Worm (Caenorhabditis elegans) whole organism, L4 larva: Measurements from ENCODE around the gene C13B4.1.

Source experiments
- D1046.2 ChIP-seq: fragments of 200-800 bp; sonication (Bioruptor generic); IDR thresholded peaks from 2 replicates; pipeline ENCODE4 v1.3.6; 2022; ENCODE audit warnings: missing genetic modification characterization, missing compliant biosample characterization
- F10B5.3 ChIP-seq: sonication (generic microtip); optimal IDR thresholded peaks from 2 replicates; lab custom pipeline; 2016; ENCODE audit warnings: mild to moderate bottlenecking, missing genetic modification characterization, missing compliant biosample characterization
- F26F4.8 ChIP-seq: fragments of 200-800 bp; sonication (Bioruptor generic); conservative IDR thresholded peaks from 2 replicates; pipeline ENCODE4 v1.3.6; 2022; ENCODE audit warnings: missing genetic modification characterization, missing compliant biosample characterization
- F44E2.7 ChIP-seq: fragments of 200-800 bp; sonication (Bioruptor generic); IDR thresholded peaks from 2 replicates; pipeline ENCODE4 v2.1.2; 2022; ENCODE audit warnings: missing genetic modification characterization, missing compliant biosample characterization
- R02D3.7 ChIP-seq: fragments of 150-350 bp; sonication (generic microtip); optimal IDR thresholded peaks from 3 replicates; lab custom pipeline; 2014; ENCODE audit warnings: missing biosample characterization, missing genetic modification characterization
- Y5F2A.4 ChIP-seq: fragments of 200-800 bp; sonication (Bioruptor generic); optimal IDR thresholded peaks from 2 replicates; lab custom pipeline; 2018; ENCODE audit warnings: mild to moderate bottlenecking, missing genetic modification characterization, missing compliant biosample characterization
- Y75B8A.6 ChIP-seq: fragments of 200-800 bp; sonication (Bioruptor generic); IDR thresholded peaks from 2 replicates; pipeline ENCODE4 v1.3.6; 2022; ENCODE audit warnings: missing genetic modification reagents, missing genetic modification characterization, missing compliant biosample characterization
- ZK337.2 ChIP-seq: fragments of 200-800 bp; sonication (Bioruptor generic); IDR thresholded peaks from 2 replicates; pipeline ENCODE4 v1.3.6; 2022; ENCODE audit warnings: missing genetic modification reagents, missing genetic modification characterization, missing compliant biosample characterization
- ZK546.5 ChIP-seq, 2 experiments: sonication (generic microtip); optimal IDR thresholded peaks; 2 replicates each; lab custom pipeline; 2017; ENCODE audit warnings: missing biosample characterization in 2 of 2, missing genetic modification characterization in 2 of 2
- aha-1 ChIP-seq: fragments of 150-350 bp; peaks from one replicate; lab custom pipeline; 2014; ENCODE audit warnings: missing biosample characterization, missing genetic modification characterization
- aly-2 ChIP-seq: sonication (generic microtip); optimal IDR thresholded peaks from 2 replicates; lab custom pipeline; 2018; ENCODE audit warnings: missing biosample characterization, missing genetic modification characterization
- ama-1 ChIP-seq: fragments of 150-350 bp; optimal IDR thresholded peaks from 2 replicates; lab custom pipeline; 2014; ENCODE audit warnings: inconsistent platforms, mixed read lengths
- ceh-20 ChIP-seq: fragments of 200-800 bp; sonication (Bioruptor generic); IDR thresholded peaks from 2 replicates; pipeline ENCODE4 v1.3.6; 2022; ENCODE audit warnings: missing genetic modification reagents, missing genetic modification characterization, missing compliant biosample characterization
- ceh-32 ChIP-seq: sonication (generic microtip); optimal IDR thresholded peaks from 2 replicates; lab custom pipeline; 2016; ENCODE audit warnings: mild to moderate bottlenecking, missing genetic modification characterization, missing compliant biosample characterization; ENCODE audit not compliant: poor library complexity
- ceh-62 ChIP-seq: sonication (generic microtip); optimal IDR thresholded peaks from 2 replicates; lab custom pipeline; 2017; ENCODE audit warnings: missing biosample characterization, missing genetic modification characterization
- ces-1 ChIP-seq: fragments of 150-350 bp; sonication (generic microtip); optimal IDR thresholded peaks from 4 replicates; lab custom pipeline; 2014; ENCODE audit warnings: missing biosample characterization, missing genetic modification reagents, missing genetic modification characterization
- cey-2 ChIP-seq: sonication (generic microtip); optimal IDR thresholded peaks from 3 replicates; lab custom pipeline; 2017; ENCODE audit warnings: missing genetic modification characterization, mild to moderate bottlenecking, missing compliant biosample characterization, antibody characterized with exemption, borderline replicate concordance; ENCODE audit not compliant: insufficient read depth
- ctbp-1 ChIP-seq: fragments of 200-800 bp; sonication (Bioruptor generic); IDR thresholded peaks from 2 replicates; pipeline ENCODE4 v1.3.6; 2022; ENCODE audit warnings: missing genetic modification reagents, missing genetic modification characterization, missing compliant biosample characterization
- daf-12 ChIP-seq: fragments of 150-350 bp; optimal IDR thresholded peaks from 2 replicates; lab custom pipeline; 2014; ENCODE audit warnings: missing biosample characterization, missing genetic modification reagents, missing genetic modification characterization
- daf-16 ChIP-seq, 3 experiments: sonication (generic microtip); optimal IDR thresholded peaks; 2 replicates each; lab custom pipeline; 2016 to 2017; ENCODE audit warnings: missing genetic modification characterization in 3 of 3, missing genetic modification reagents in 3 of 3, mild to moderate bottlenecking in 2 of 3, missing compliant biosample characterization in 2 of 3, missing biosample characterization in 1 of 3, moderate library complexity in 1 of 3
- dve-1 ChIP-seq: sonication (generic microtip); optimal IDR thresholded peaks from 2 replicates; lab custom pipeline; 2017; ENCODE audit warnings: antibody characterized with exemption, mild to moderate bottlenecking, missing genetic modification characterization, missing compliant biosample characterization; ENCODE audit not compliant: insufficient read depth
- egl-27 ChIP-seq: sonication (generic microtip); optimal IDR thresholded peaks from 3 replicates; lab custom pipeline; 2017; ENCODE audit warnings: missing biosample characterization, missing genetic modification reagents, missing genetic modification characterization
- egl-43 ChIP-seq: fragments of 200-800 bp; sonication (Bioruptor generic); IDR thresholded peaks from 2 replicates; pipeline ENCODE4 v1.3.6; 2022; ENCODE audit warnings: missing genetic modification reagents, missing genetic modification characterization, missing compliant biosample characterization
- gei-8 ChIP-seq: fragments of 200-800 bp; sonication (Bioruptor generic); optimal IDR thresholded peaks from 2 replicates; lab custom pipeline; 2018; ENCODE audit warnings: mild to moderate bottlenecking, missing genetic modification characterization, missing compliant biosample characterization
- hlh-11 ChIP-seq: fragments of 200-800 bp; sonication (Bioruptor generic); optimal IDR thresholded peaks from 2 replicates; lab custom pipeline; 2018; ENCODE audit warnings: mild to moderate bottlenecking, missing genetic modification characterization, missing compliant biosample characterization
- jun-1 ChIP-seq: fragments of 150-350 bp; optimal IDR thresholded peaks from 2 replicates; lab custom pipeline; 2014; ENCODE audit warnings: missing biosample characterization, missing genetic modification reagents, missing genetic modification characterization
- lin-1 ChIP-seq: fragments of 200-800 bp; sonication (Bioruptor generic); IDR thresholded peaks from 2 replicates; pipeline ENCODE4 v1.3.6; 2022; ENCODE audit warnings: missing genetic modification reagents, missing genetic modification characterization, missing compliant biosample characterization
- lin-13 ChIP-seq: fragments of 150-350 bp; optimal IDR thresholded peaks from 2 replicates; lab custom pipeline; 2014; ENCODE audit warnings: missing biosample characterization, missing genetic modification reagents, missing genetic modification characterization
- lin-15B ChIP-seq: fragments of 150-350 bp; sonication (generic microtip); optimal IDR thresholded peaks from 3 replicates; lab custom pipeline; 2014; ENCODE audit warnings: missing biosample characterization, missing genetic modification characterization
- lin-39 ChIP-seq: fragments of 150-350 bp; optimal IDR thresholded peaks from 2 replicates; lab custom pipeline; 2014; ENCODE audit warnings: missing biosample characterization, missing genetic modification reagents, missing genetic modification characterization
- lir-3 ChIP-seq: sonication (generic microtip); optimal IDR thresholded peaks from 2 replicates; lab custom pipeline; 2016; ENCODE audit warnings: mild to moderate bottlenecking, missing genetic modification characterization, missing compliant biosample characterization
- lsy-2 ChIP-seq, 2 experiments: fragments of 150-350 bp in 1 of 2; sonication (generic microtip) in 1 of 2; optimal IDR thresholded peaks; 2 replicates each; lab custom pipeline; 2014 to 2017; ENCODE audit warnings: missing biosample characterization in 2 of 2, missing genetic modification characterization in 2 of 2
- mdt-29 ChIP-seq: fragments of 200-800 bp; sonication (Bioruptor generic); IDR thresholded peaks from 2 replicates; pipeline ENCODE4 v1.3.6; 2022; ENCODE audit warnings: missing genetic modification reagents, missing genetic modification characterization, missing compliant biosample characterization
- mes-2 ChIP-seq: sonication (generic microtip); optimal IDR thresholded peaks from 2 replicates; lab custom pipeline; 2016; ENCODE audit warnings: missing genotype, mild to moderate bottlenecking, missing genetic modification characterization, missing compliant biosample characterization; ENCODE audit not compliant: poor library complexity, severe bottlenecking
- nhr-10 ChIP-seq: fragments of 150-350 bp; optimal IDR thresholded peaks from 2 replicates; lab custom pipeline; 2014; ENCODE audit warnings: missing biosample characterization, missing genetic modification characterization
- nhr-102 ChIP-seq: sonication (generic microtip); optimal IDR thresholded peaks from 2 replicates; lab custom pipeline; 2016; ENCODE audit warnings: mild to moderate bottlenecking, missing genetic modification characterization, moderate library complexity, missing compliant biosample characterization
- nhr-11 ChIP-seq: fragments of 150-350 bp; optimal IDR thresholded peaks from 2 replicates; lab custom pipeline; 2014; ENCODE audit warnings: missing biosample characterization, missing genetic modification characterization
- nhr-111 ChIP-seq: fragments of 200-800 bp; sonication (Bioruptor generic); optimal IDR thresholded peaks from 2 replicates; lab custom pipeline; 2018; ENCODE audit warnings: mild to moderate bottlenecking, missing genetic modification characterization, missing compliant biosample characterization
- nhr-237 ChIP-seq: sonication (generic microtip); optimal IDR thresholded peaks from 2 replicates; lab custom pipeline; 2017; ENCODE audit warnings: missing biosample characterization, missing genetic modification characterization
- nhr-25 ChIP-seq: sonication (generic microtip); optimal IDR thresholded peaks from 2 replicates; lab custom pipeline; 2017; ENCODE audit warnings: missing genetic modification characterization, mild to moderate bottlenecking, missing compliant biosample characterization, antibody characterized with exemption, moderate library complexity, borderline replicate concordance; ENCODE audit not compliant: insufficient read depth
- nhr-6 ChIP-seq: fragments of 150-350 bp; optimal IDR thresholded peaks from 2 replicates; lab custom pipeline; 2014; ENCODE audit warnings: missing biosample characterization, missing genetic modification characterization
- nhr-77 ChIP-seq: fragments of 150-350 bp; optimal IDR thresholded peaks from 2 replicates; lab custom pipeline; 2014; ENCODE audit warnings: missing biosample characterization, missing genetic modification characterization
- php-3 ChIP-seq: fragments of 200-800 bp; sonication (Bioruptor generic); IDR thresholded peaks from 2 replicates; pipeline ENCODE4 v1.3.6; 2022; ENCODE audit warnings: missing genetic modification reagents, missing genetic modification characterization, missing compliant biosample characterization
- rbr-2 ChIP-seq: sonication (generic microtip); optimal IDR thresholded peaks from 2 replicates; lab custom pipeline; 2016; ENCODE audit warnings: missing genotype, missing genetic modification characterization, missing compliant biosample characterization
- sdz-12 ChIP-seq: fragments of 200-800 bp; sonication (Bioruptor generic); optimal IDR thresholded peaks from 2 replicates; lab custom pipeline; 2018; ENCODE audit warnings: mild to moderate bottlenecking, missing genetic modification characterization, missing compliant biosample characterization
- set-16 ChIP-seq: fragments of 200-800 bp; sonication (Bioruptor generic); IDR thresholded peaks from 2 replicates; pipeline ENCODE4 v1.3.6; 2022; ENCODE audit warnings: missing genetic modification reagents, missing genetic modification characterization, missing compliant biosample characterization
- skn-1 ChIP-seq: fragments of 150-350 bp; optimal IDR thresholded peaks from 2 replicates; lab custom pipeline; 2014; ENCODE audit warnings: missing biosample characterization, missing genetic modification characterization
- snpc-1.2 ChIP-seq: fragments of 200-800 bp; sonication (Bioruptor generic); IDR thresholded peaks from 2 replicates; pipeline ENCODE4 v1.3.6; 2022; ENCODE audit warnings: missing genetic modification reagents, missing genetic modification characterization, missing compliant biosample characterization
- spr-3 ChIP-seq: fragments of 200-800 bp; sonication (Bioruptor generic); optimal IDR thresholded peaks from 2 replicates; lab custom pipeline; 2018; ENCODE audit warnings: mild to moderate bottlenecking, missing genetic modification characterization, missing compliant biosample characterization
- tag-97 ChIP-seq: fragments of 200-800 bp; sonication (Bioruptor generic); IDR thresholded peaks from 2 replicates; pipeline ENCODE4 v1.3.6; 2022; ENCODE audit warnings: missing genetic modification characterization, missing compliant biosample characterization
- unc-130 ChIP-seq: sonication (generic microtip); optimal IDR thresholded peaks from 2 replicates; lab custom pipeline; 2016; ENCODE audit warnings: missing genetic modification reagents, missing genetic modification characterization, missing compliant biosample characterization
- zip-2 ChIP-seq: fragments of 150-350 bp; optimal IDR thresholded peaks from 2 replicates; lab custom pipeline; 2014; ENCODE audit warnings: missing biosample characterization, missing genetic modification characterization

Gene C13B4.1

ce11 chrII:14441144-14441543 is 38.3 kb downstream of the C13B4.1 start, which contains the start of gene smg-8 (continued):
- TF ChIP-seq nhr-111 (no peak), lin-39 (no peak), ceh-32 (tag; lab: Kevin White, UChicago) (no peak), R02D3.7 (tag; lab: Kevin White, UChicago) (no peak), tag-97 (GFP tag; lab: Robert Waterston, UW) (no peak), mdt-29 (GFP tag; lab: Robert Waterston, UW) (no peak), nhr-237 (tag; lab: Kevin White, UChicago) (no peak), lin-15B (tag; lab: Kevin White, UChicago) (peak; percentile 23), nhr-25 (no peak), daf-12 (tag; lab: Kevin White, UChicago) (no peak), egl-27 (tag; lab: Kevin White, UChicago) (no peak), cey-2 (tag; lab: Kevin White, UChicago) (no peak), ama-1 (no peak), ces-1 (GFP tag; lab: Kevin White, UChicago) (peak; percentile 26), lin-1 (GFP tag; lab: Robert Waterston, UW) (no peak), ceh-62 (tag; lab: Kevin White, UChicago) (no peak), aha-1 (tag; lab: Kevin White, UChicago) (no peak), sdz-12 (GFP tag; lab: Kevin White, UChicago) (no peak), dve-1 (peak; percentile 53), ceh-20 (GFP tag; lab: Robert Waterston, UW) (0 out of 2 replicates have a peak, but pooled peaks have one; percentile 18), ZK546.5 (tag; optimal IDR thresholded peaks at IDR 0.05; lab: Kevin White, UChicago) (no peak), lir-3 (no peak), zip-2 (tag; lab: Kevin White, UChicago) (no peak), F26F4.8 (GFP tag; lab: Robert Waterston, UW) (no peak), rbr-2 (tag; lab: Kevin White, UChicago) (no peak), snpc-1.2 (no peak), nhr-11 (tag; lab: Kevin White, UChicago) (peak; percentile 38), nhr-10 (tag; lab: Kevin White, UChicago) (no peak), nhr-6 (peak; percentile 25), spr-3 (no peak), mes-2 (tag; lab: Kevin White, UChicago) (no peak), F10B5.3 (tag; lab: Kevin White, UChicago) (no peak), unc-130 (GFP tag; lab: Kevin White, UChicago) (no peak), F44E2.7 (no peak), aly-2 (tag; lab: Kevin White, UChicago) (no peak), Y5F2A.4 (GFP tag; lab: Kevin White, UChicago) (no peak), daf-16 (GFP tag; optimal IDR thresholded peaks at IDR 0.05; lab: Kevin White, UChicago) (no peak), daf-16 (tag; optimal IDR thresholded peaks at IDR 0.05; lab: Kevin White, UChicago) (peak; percentile 49), ctbp-1 (GFP tag; lab: Robert Waterston, UW) (no peak), Y75B8A.6 (GFP tag; lab: Robert Waterston, UW) (no peak), egl-43 (GFP tag; lab: Robert Waterston, UW) (no peak), nhr-77 (tag; lab: Kevin White, UChicago) (peak; percentile 88), gei-8 (no peak), nhr-102 (tag; lab: Kevin White, UChicago) (no peak), D1046.2 (no peak), hlh-11 (tag; lab: Kevin White, UChicago) (no peak), ZK337.2 (no peak), jun-1 (tag; lab: Kevin White, UChicago) (no peak), lin-13 (GFP tag; lab: Kevin White, UChicago) (peak; percentile 31), skn-1 (tag; lab: Kevin White, UChicago) (no peak), lsy-2 (tag; optimal IDR thresholded peaks at IDR 0.05; lab: Kevin White, UChicago) (peak; percentile 7 to 85), set-16 (GFP tag; lab: Robert Waterston, UW) (no peak), php-3 (no peak)
